Fruit fly (Drosophila melanogaster) whole organism, embryonic: ENCODE data around the gene CG46412.
A peak's percentile ranks its signal among the peaks of the same experiment; 100 is the strongest.

Source experiments
- ATbp ChIP-seq: fragments of 200-800 bp; sonication (Bioruptor generic); optimal IDR thresholded peaks from 2 replicates; lab custom pipeline; 2017; ENCODE audit warnings: missing biosample characterization, mild to moderate bottlenecking, missing genetic modification characterization, missing genetic modification reagents
- Adf1 ChIP-seq: fragments of 200-800 bp; sonication (Bioruptor generic); IDR thresholded peaks from 2 replicates; pipeline ENCODE4 v1.3.6; 2022; ENCODE audit warnings: missing biosample characterization, missing genetic modification characterization
- CG10979 ChIP-seq: fragments of 200-800 bp; sonication (Bioruptor generic); optimal IDR thresholded peaks from 2 replicates; lab custom pipeline; 2018; ENCODE audit warnings: missing biosample characterization, mild to moderate bottlenecking, missing genetic modification characterization, moderate library complexity
- CG12155 ChIP-seq: fragments of 200-800 bp; sonication (Bioruptor generic); optimal IDR thresholded peaks from 3 replicates; lab custom pipeline; 2016; ENCODE audit warnings: missing biosample characterization, missing genetic modification characterization
- CG1233 ChIP-seq: fragments of 200-800 bp; sonication (Bioruptor generic); optimal IDR thresholded peaks from 4 replicates; lab custom pipeline; 2018; ENCODE audit warnings: missing biosample characterization, mild to moderate bottlenecking, missing genetic modification characterization
- CG13123 ChIP-seq: fragments of 200-800 bp; sonication (Bioruptor generic); optimal IDR thresholded peaks from 2 replicates; lab custom pipeline; 2016; ENCODE audit warnings: missing biosample characterization, missing genetic modification characterization
- CG14860 ChIP-seq: fragments of 200-800 bp; sonication (Bioruptor generic); IDR thresholded peaks from 3 replicates; pipeline ENCODE4 v1.3.6; 2022; ENCODE audit warnings: missing biosample characterization, missing genetic modification characterization; ENCODE audit not compliant: partially characterized antibody
- CG1647 ChIP-seq: fragments of 200-800 bp; sonication (Bioruptor generic); optimal IDR thresholded peaks from 3 replicates; lab custom pipeline; 2016; ENCODE audit warnings: missing biosample characterization, missing genetic modification characterization
- CG16779 ChIP-seq: fragments of 200-800 bp; sonication (Bioruptor generic); IDR thresholded peaks from 2 replicates; pipeline ENCODE4 v1.3.6; 2022; ENCODE audit warnings: missing biosample characterization, missing genetic modification characterization
- CG17912 ChIP-seq: fragments of 200-800 bp; sonication (Bioruptor generic); optimal IDR thresholded peaks from 2 replicates; lab custom pipeline; 2018; ENCODE audit warnings: missing biosample characterization, mild to moderate bottlenecking, missing genetic modification characterization
- CG18619 ChIP-seq: fragments of 200-800 bp; sonication (Bioruptor generic); optimal IDR thresholded peaks from 3 replicates; lab custom pipeline; 2017; ENCODE audit warnings: missing biosample characterization, mild to moderate bottlenecking, missing genetic modification characterization
- CG30431 ChIP-seq: fragments of 200-800 bp; sonication (Bioruptor generic); optimal IDR thresholded peaks from 2 replicates; lab custom pipeline; 2017; ENCODE audit warnings: missing biosample characterization, missing genetic modification characterization
- CG3281 ChIP-seq: fragments of 200-800 bp; sonication (Bioruptor generic); optimal IDR thresholded peaks from 3 replicates; lab custom pipeline; 2017; ENCODE audit warnings: missing biosample characterization, mild to moderate bottlenecking, missing genetic modification characterization
- CG33213 ChIP-seq: fragments of 200-800 bp; sonication (Bioruptor generic); optimal IDR thresholded peaks from 3 replicates; lab custom pipeline; 2016; ENCODE audit warnings: missing biosample characterization, missing genetic modification characterization
- CG43689 ChIP-seq: fragments of 200-800 bp; sonication (Bioruptor generic); IDR thresholded peaks from 2 replicates; pipeline ENCODE4 v1.3.6; 2022; ENCODE audit warnings: missing biosample characterization, missing genetic modification characterization
- CG4404 ChIP-seq: fragments of 200-800 bp; sonication (Bioruptor generic); IDR thresholded peaks from 2 replicates; pipeline ENCODE4 v1.3.6; 2022; ENCODE audit warnings: missing biosample characterization, missing genetic modification characterization
- CG4730 ChIP-seq: fragments of 200-800 bp; sonication (Bioruptor generic); IDR thresholded peaks from 2 replicates; pipeline ENCODE4 v1.3.6; 2022; ENCODE audit warnings: missing biosample characterization, missing genetic modification characterization
- CG6689 ChIP-seq: fragments of 200-800 bp; sonication (Bioruptor generic); IDR thresholded peaks from 2 replicates; pipeline ENCODE4 v1.3.6; 2022; ENCODE audit warnings: missing biosample characterization, missing genetic modification characterization
- CG7271 ChIP-seq: fragments of 200-800 bp; sonication (Bioruptor generic); optimal IDR thresholded peaks from 2 replicates; lab custom pipeline; 2018; ENCODE audit warnings: missing biosample characterization, mild to moderate bottlenecking, missing genetic modification characterization, moderate library complexity
- CG7357 ChIP-seq: fragments of 200-800 bp; sonication (Bioruptor generic); IDR thresholded peaks from 3 replicates; pipeline ENCODE4 v1.3.6; 2022; ENCODE audit warnings: missing biosample characterization, missing genetic modification characterization
- CG9727 ChIP-seq: fragments of 200-800 bp; sonication (Bioruptor generic); optimal IDR thresholded peaks from 3 replicates; lab custom pipeline; 2017; ENCODE audit warnings: missing biosample characterization, mild to moderate bottlenecking, missing genetic modification characterization
- CG9797 ChIP-seq: fragments of 200-800 bp; sonication (Bioruptor generic); optimal IDR thresholded peaks from 3 replicates; lab custom pipeline; 2018; ENCODE audit warnings: missing biosample characterization, mild to moderate bottlenecking, missing genetic modification characterization
- CHES-1-like ChIP-seq: fragments of 200-800 bp; sonication (Bioruptor generic); optimal IDR thresholded peaks from 2 replicates; lab custom pipeline; 2016; ENCODE audit warnings: missing biosample characterization, missing genetic modification characterization
- Dbx ChIP-seq: fragments of 200-800 bp; sonication (Bioruptor generic); IDR thresholded peaks from 3 replicates; pipeline ENCODE4 v1.3.6; 2022; ENCODE audit warnings: missing biosample characterization, missing genetic modification characterization
- Dip2 ChIP-seq: fragments of 200-800 bp; sonication (Bioruptor generic); IDR thresholded peaks from 2 replicates; pipeline ENCODE4 v1.3.6; 2022; ENCODE audit warnings: missing biosample characterization, missing genetic modification characterization
- Dp ChIP-seq: fragments of 200-800 bp; sonication (Bioruptor generic); optimal IDR thresholded peaks from 2 replicates; lab custom pipeline; 2018; ENCODE audit warnings: missing biosample characterization, mild to moderate bottlenecking, missing genetic modification characterization, moderate library complexity
- Fer1 ChIP-seq: fragments of 200-800 bp; sonication (Bioruptor generic); optimal IDR thresholded peaks from 2 replicates; lab custom pipeline; 2017; ENCODE audit warnings: missing biosample characterization, mild to moderate bottlenecking, missing genetic modification characterization
- HLH4C ChIP-seq: fragments of 200-800 bp; sonication (Bioruptor generic); IDR thresholded peaks from 3 replicates; pipeline ENCODE4 v1.3.6; 2022; ENCODE audit warnings: missing biosample characterization, missing genetic modification characterization; ENCODE audit not compliant: partially characterized antibody
- Jarid2 ChIP-seq: fragments of 200-800 bp; sonication (Bioruptor generic); optimal IDR thresholded peaks from 3 replicates; lab custom pipeline; 2017; ENCODE audit warnings: mild to moderate bottlenecking, missing biosample characterization, missing genetic modification reagents, missing genetic modification characterization
- NK7.1 ChIP-seq: fragments of 200-800 bp; sonication (Bioruptor generic); optimal IDR thresholded peaks from 3 replicates; lab custom pipeline; 2016; ENCODE audit warnings: missing biosample characterization, missing genetic modification characterization
- Ptx1 ChIP-seq: fragments of 200-800 bp; sonication (Bioruptor generic); IDR thresholded peaks from 2 replicates; pipeline ENCODE4 v1.3.6; 2022; ENCODE audit warnings: missing biosample characterization, missing genetic modification characterization
- Sin3A ChIP-seq: fragments of >200 bp; optimal IDR thresholded peaks from 2 replicates; lab custom pipeline; 2018
- Spps ChIP-seq: fragments of 200-800 bp; sonication (Bioruptor generic); optimal IDR thresholded peaks from 2 replicates; lab custom pipeline; 2018; ENCODE audit warnings: missing biosample characterization, mild to moderate bottlenecking, missing genetic modification characterization
- al ChIP-seq: fragments of 200-800 bp; sonication (Bioruptor generic); IDR thresholded peaks from 2 replicates; pipeline ENCODE4 v1.3.6; 2022; ENCODE audit warnings: missing biosample characterization, missing genetic modification characterization
- ase ChIP-seq: fragments of 200-800 bp; sonication (Bioruptor generic); IDR thresholded peaks from 3 replicates; pipeline ENCODE4 v1.3.6; 2022; ENCODE audit warnings: missing biosample characterization, missing genetic modification characterization
- btn ChIP-seq: fragments of 200-800 bp; sonication (Bioruptor generic); optimal IDR thresholded peaks from 2 replicates; lab custom pipeline; 2016; ENCODE audit warnings: missing biosample characterization, missing genetic modification characterization
- crc ChIP-seq: fragments of 200-800 bp; sonication (Bioruptor generic); optimal IDR thresholded peaks from 2 replicates; lab custom pipeline; 2016; ENCODE audit warnings: missing biosample characterization, missing genetic modification characterization
- dysf ChIP-seq: fragments of 200-800 bp; sonication (Bioruptor generic); IDR thresholded peaks from 3 replicates; pipeline ENCODE4 v1.3.6; 2022; ENCODE audit warnings: missing biosample characterization, missing genetic modification characterization
- fd3F ChIP-seq: fragments of 200-800 bp; sonication (Bioruptor generic); optimal IDR thresholded peaks from 2 replicates; lab custom pipeline; 2018; ENCODE audit warnings: missing biosample characterization, mild to moderate bottlenecking, missing genetic modification characterization, moderate library complexity
- fru ChIP-seq: fragments of >200 bp; optimal IDR thresholded peaks from 2 replicates; lab custom pipeline; 2017
- ftz-f1 ChIP-seq: fragments of 200-800 bp; sonication (Bioruptor generic); optimal IDR thresholded peaks from 2 replicates; lab custom pipeline; 2016; ENCODE audit warnings: missing biosample characterization, missing genetic modification characterization
- inv ChIP-seq: fragments of 200-800 bp; sonication (Bioruptor generic); IDR thresholded peaks from 2 replicates; pipeline ENCODE4 v1.3.6; 2022; ENCODE audit warnings: missing biosample characterization, missing genetic modification characterization; ENCODE audit not compliant: partially characterized antibody
- jigr1 ChIP-seq: fragments of 200-800 bp; sonication (Bioruptor generic); IDR thresholded peaks from 3 replicates; pipeline ENCODE4 v1.3.6; 2022; ENCODE audit warnings: missing biosample characterization, missing genetic modification characterization
- lola ChIP-seq, 3 experiments: fragments of >200 bp in 2 of 3; fragments of 200-800 bp in 1 of 3; sonication (Bioruptor generic) in 1 of 3; optimal IDR thresholded peaks; 2 replicates each; lab custom pipeline; 2017 to 2019; ENCODE audit warnings: missing biosample characterization in 3 of 3, missing genetic modification characterization in 3 of 3, mild to moderate bottlenecking in 1 of 3, moderate library complexity in 1 of 3
- phol ChIP-seq: fragments of 200-800 bp; sonication (Bioruptor generic); optimal IDR thresholded peaks from 3 replicates; lab custom pipeline; 2018; ENCODE audit warnings: missing biosample characterization, mild to moderate bottlenecking, missing genetic modification characterization, moderate library complexity
- pita ChIP-seq: fragments of 200-800 bp; sonication (Bioruptor generic); optimal IDR thresholded peaks from 2 replicates; lab custom pipeline; 2017; ENCODE audit warnings: missing biosample characterization, mild to moderate bottlenecking, missing genetic modification characterization
- row ChIP-seq: fragments of 200-800 bp; sonication (Bioruptor generic); IDR thresholded peaks from 3 replicates; pipeline ENCODE4 v1.3.6; 2022; ENCODE audit warnings: missing biosample characterization, missing genetic modification characterization
- scrt ChIP-seq: fragments of 200-800 bp; sonication (Bioruptor generic); optimal IDR thresholded peaks from 2 replicates; lab custom pipeline; 2018; ENCODE audit warnings: missing biosample characterization, mild to moderate bottlenecking, missing genetic modification characterization, moderate library complexity
- slou ChIP-seq: fragments of 200-800 bp; sonication (Bioruptor generic); optimal IDR thresholded peaks from 3 replicates; lab custom pipeline; 2016; ENCODE audit warnings: missing biosample characterization, missing genetic modification characterization
- tin ChIP-seq: fragments of 200-800 bp; sonication (Bioruptor generic); optimal IDR thresholded peaks from 3 replicates; lab custom pipeline; 2016; ENCODE audit warnings: missing biosample characterization, missing genetic modification characterization
- ttk ChIP-seq: fragments of 200-800 bp; sonication (Bioruptor generic); IDR thresholded peaks from 2 replicates; pipeline ENCODE4 v2.1.2; 2022; ENCODE audit warnings: missing biosample characterization, missing genetic modification characterization

CG46412 gene

dm6 chr3L:11552996-11553671, 10.7 kb downstream of the CG46412 start (continued):
- TF ChIP-seq jigr1 (no peak), ttk (no peak), CG18619 (GFP tag; lab: Kevin White, UChicago) (no peak), Sin3A (no peak), CG7357 (no peak), fru (lab: Kevin White, UChicago) (no peak), CG30431 (GFP tag; lab: Kevin White, UChicago) (no peak), Dip2 (GFP tag; lab: Robert Waterston, UW) (no peak), HLH4C (GFP tag; lab: Robert Waterston, UW) (no peak; the same call in 2 of the 3 replicates), Ptx1 (GFP tag; lab: Robert Waterston, UW) (no peak), inv (GFP tag; lab: Robert Waterston, UW) (peak; percentile 23; the same call in 1 of the 2 replicates), NK7.1 (no peak), ase (no peak), CG10979 (tag; lab: Kevin White, UChicago) (no peak), CG7271 (tag; lab: Kevin White, UChicago) (no peak), slou (GFP tag; lab: Kevin White, UChicago) (no peak), Jarid2 (GFP tag; lab: Kevin White, UChicago) (peak; percentile 96), scrt (peak; percentile 97), phol (tag; lab: Kevin White, UChicago) (no peak), CG43689 (no peak), Adf1 (peak; percentile 84), CG13123 (no peak), CG16779 (GFP tag; lab: Robert Waterston, UW) (no peak), CG33213 (GFP tag; lab: Kevin White, UChicago) (no peak), CG14860 (GFP tag; lab: Robert Waterston, UW) (no peak), CG3281 (GFP tag; lab: Kevin White, UChicago) (no peak), CG4730 (GFP tag; lab: Robert Waterston, UW) (no peak), crc (GFP tag; lab: Kevin White, UChicago) (no peak), al (GFP tag; lab: Robert Waterston, UW) (no peak), CG9797 (GFP tag; lab: Kevin White, UChicago) (no peak), ATbp (no peak), Fer1 (GFP tag; lab: Kevin White, UChicago) (peak; percentile 64), CG6689 (GFP tag; lab: Robert Waterston, UW) (0 out of 2 replicates have a peak, but pooled peaks have one; percentile 34), Dbx (GFP tag; lab: Robert Waterston, UW) (0 out of 3 replicates have a peak, but pooled peaks have one; percentile 38), CG4404 (no peak), Dp (no peak), btn (GFP tag; lab: Kevin White, UChicago) (no peak), CHES-1-like (GFP tag; lab: Kevin White, UChicago) (peak; percentile 8), CG1647 (no peak), pita (no peak), ftz-f1 (GFP tag; lab: Kevin White, UChicago) (peak; percentile 59), lola (GFP tag; optimal IDR thresholded peaks at IDR 0.05; lab: Kevin White, UChicago) (no peak), CG9727 (peak; percentile 50), row (no peak; the same call in 2 of the 3 replicates), CG1233 (GFP tag; lab: Kevin White, UChicago) (no peak), CG17912 (GFP tag; lab: Kevin White, UChicago) (peak; percentile 7), fd3F (no peak), tin (peak; percentile 7), Spps (tag; lab: Kevin White, UChicago) (peak; percentile 6), dysf (GFP tag; lab: Robert Waterston, UW) (no peak), CG12155 (peak; percentile 25)
